Worm (Caenorhabditis elegans) whole organism, late embryonic: ENCODE results near the gene vab-15.

ENCODE experiments used
- C08G9.2 ChIP-seq: sonication (generic microtip); optimal IDR thresholded peaks from 2 replicates; lab custom pipeline; 2016; ENCODE audit warnings: mild to moderate bottlenecking, missing genetic modification characterization, moderate library complexity, missing compliant biosample characterization
- C38D4.7 ChIP-seq: fragments of 200-800 bp; sonication (Bioruptor generic); optimal IDR thresholded peaks from 2 replicates; lab custom pipeline; 2018; ENCODE audit warnings: mild to moderate bottlenecking, missing genetic modification characterization, moderate library complexity, missing compliant biosample characterization
- ceh-19 ChIP-seq: fragments of 200-800 bp; sonication (Bioruptor generic); optimal IDR thresholded peaks from 2 replicates; lab custom pipeline; 2018; ENCODE audit warnings: mild to moderate bottlenecking, missing genetic modification characterization, missing compliant biosample characterization
- ceh-22 ChIP-seq: sonication (generic microtip); optimal IDR thresholded peaks from 2 replicates; lab custom pipeline; 2017; ENCODE audit warnings: missing biosample characterization, missing genetic modification characterization
- ceh-34 ChIP-seq: sonication (generic microtip); optimal IDR thresholded peaks from 2 replicates; lab custom pipeline; 2016; ENCODE audit warnings: mild to moderate bottlenecking, missing genetic modification characterization, missing compliant biosample characterization
- ceh-48 ChIP-seq: sonication (generic microtip); optimal IDR thresholded peaks from 2 replicates; lab custom pipeline; 2016; ENCODE audit warnings: missing genetic modification characterization, inconsistent platforms, missing compliant biosample characterization
- che-1 ChIP-seq: sonication (generic microtip); optimal IDR thresholded peaks from 2 replicates; lab custom pipeline; 2016; ENCODE audit warnings: mild to moderate bottlenecking, missing genetic modification characterization, missing compliant biosample characterization
- dve-1 ChIP-seq: sonication (generic microtip); optimal IDR thresholded peaks from 2 replicates; lab custom pipeline; 2017; ENCODE audit warnings: antibody characterized with exemption, mild to moderate bottlenecking, missing genetic modification characterization, missing compliant biosample characterization
- ets-4 ChIP-seq: sonication (generic microtip); optimal IDR thresholded peaks from 2 replicates; lab custom pipeline; 2016; ENCODE audit warnings: missing genetic modification characterization, missing compliant biosample characterization
- eyg-1 ChIP-seq: sonication (generic microtip); optimal IDR thresholded peaks from 2 replicates; lab custom pipeline; 2016; ENCODE audit warnings: missing genotype, missing genetic modification characterization, missing compliant biosample characterization
- fax-1 ChIP-seq: sonication (generic microtip); optimal IDR thresholded peaks from 2 replicates; lab custom pipeline; 2016; ENCODE audit warnings: missing genotype, missing genetic modification characterization, missing compliant biosample characterization
- fkh-6 ChIP-seq: sonication (generic microtip); optimal IDR thresholded peaks from 2 replicates; lab custom pipeline; 2016; ENCODE audit warnings: missing genetic modification characterization, missing compliant biosample characterization
- hlh-8 ChIP-seq: sonication (generic microtip); optimal IDR thresholded peaks from 2 replicates; lab custom pipeline; 2016; ENCODE audit warnings: missing genotype, missing genetic modification characterization, missing compliant biosample characterization
- lim-6 ChIP-seq: sonication (generic microtip); optimal IDR thresholded peaks from 2 replicates; lab custom pipeline; 2016; ENCODE audit warnings: missing genetic modification characterization, missing compliant biosample characterization
- lin-11 ChIP-seq: fragments of 200-800 bp; sonication (Bioruptor generic); optimal IDR thresholded peaks from 2 replicates; lab custom pipeline; 2018; ENCODE audit warnings: mild to moderate bottlenecking, missing genetic modification characterization, missing compliant biosample characterization
- madf-2 ChIP-seq: sonication (generic microtip); optimal IDR thresholded peaks from 2 replicates; lab custom pipeline; 2017; ENCODE audit warnings: missing genetic modification characterization, missing compliant biosample characterization
- mec-3 ChIP-seq: sonication (generic microtip); optimal IDR thresholded peaks from 2 replicates; lab custom pipeline; 2016; ENCODE audit warnings: borderline replicate concordance, missing genetic modification characterization, missing compliant biosample characterization
- nfya-1 ChIP-seq: sonication (generic microtip); optimal IDR thresholded peaks from 2 replicates; lab custom pipeline; 2017; ENCODE audit warnings: missing genetic modification characterization, mild to moderate bottlenecking, missing compliant biosample characterization, antibody characterized with exemption, moderate library complexity
- nhr-11 ChIP-seq: fragments of 150-350 bp; optimal IDR thresholded peaks from 2 replicates; lab custom pipeline; 2014; ENCODE audit warnings: missing biosample characterization, missing genetic modification characterization
- nhr-232 ChIP-seq: sonication (generic microtip); optimal IDR thresholded peaks from 2 replicates; lab custom pipeline; 2016; ENCODE audit warnings: missing genetic modification characterization, missing compliant biosample characterization
- odd-2 ChIP-seq: sonication (generic microtip); optimal IDR thresholded peaks from 2 replicates; lab custom pipeline; 2017; ENCODE audit warnings: antibody characterized with exemption, mild to moderate bottlenecking, missing genetic modification characterization, missing compliant biosample characterization
- pat-9 ChIP-seq: fragments of 200-800 bp; sonication (Bioruptor generic); optimal IDR thresholded peaks from 2 replicates; lab custom pipeline; 2018; ENCODE audit warnings: mild to moderate bottlenecking, missing genetic modification characterization, moderate library complexity, missing compliant biosample characterization
- pax-1 ChIP-seq: fragments of 150-350 bp; optimal IDR thresholded peaks from 2 replicates; lab custom pipeline; 2014; ENCODE audit warnings: missing biosample characterization, missing genetic modification characterization
- pha-2 ChIP-seq: sonication (generic microtip); optimal IDR thresholded peaks from 2 replicates; lab custom pipeline; 2017; ENCODE audit warnings: mild to moderate bottlenecking, missing genetic modification characterization, missing compliant biosample characterization
- pqm-1 ChIP-seq: sonication (generic microtip); optimal IDR thresholded peaks from 2 replicates; lab custom pipeline; 2016; ENCODE audit warnings: missing genetic modification characterization, missing compliant biosample characterization
- rnt-1 ChIP-seq: sonication (generic microtip); optimal IDR thresholded peaks from 2 replicates; lab custom pipeline; 2016; ENCODE audit warnings: missing genetic modification characterization, missing compliant biosample characterization
- sdc-2 ChIP-seq: sonication (generic microtip); optimal IDR thresholded peaks from 2 replicates; lab custom pipeline; 2016; ENCODE audit warnings: missing genotype, missing genetic modification characterization, missing compliant biosample characterization
- sox-4 ChIP-seq: sonication (generic microtip); optimal IDR thresholded peaks from 2 replicates; lab custom pipeline; 2017; ENCODE audit warnings: mild to moderate bottlenecking, missing genetic modification characterization, inconsistent platforms, missing compliant biosample characterization
- syd-9 ChIP-seq: sonication (generic microtip); optimal IDR thresholded peaks from 2 replicates; lab custom pipeline; 2016; ENCODE audit warnings: mild to moderate bottlenecking, missing genetic modification characterization, moderate library complexity, missing compliant biosample characterization
- ttx-3 ChIP-seq: sonication (generic microtip); optimal IDR thresholded peaks from 2 replicates; lab custom pipeline; 2016; ENCODE audit warnings: missing genetic modification reagents, missing genetic modification characterization, missing compliant biosample characterization
- unc-55 ChIP-seq: sonication (generic microtip); optimal IDR thresholded peaks from 2 replicates; lab custom pipeline; 2017; ENCODE audit warnings: missing biosample characterization, missing genetic modification reagents, missing genetic modification characterization

Gene vab-15

DNA sequence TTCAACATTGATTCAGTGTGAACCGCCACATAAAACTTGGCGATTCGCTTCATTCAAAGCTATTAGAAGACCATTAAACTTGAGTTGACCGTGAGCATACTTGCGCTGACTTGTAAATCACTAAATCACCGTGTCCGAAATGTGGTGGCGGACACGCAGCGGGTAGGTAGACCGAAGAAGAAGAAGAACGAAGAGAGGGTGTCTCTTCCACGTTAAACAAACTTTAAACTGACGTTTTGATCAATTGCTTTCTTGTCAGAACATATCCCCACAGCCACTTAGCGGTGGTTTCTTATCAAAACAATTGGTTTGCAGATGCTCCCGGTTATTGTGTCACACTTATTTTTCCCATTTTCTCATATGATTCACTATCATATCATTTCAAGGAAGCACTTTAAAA, 3.5 kb upstream of the vab-15 start:
- TF ChIP-seq unc-55 (GFP tag; lab: Kevin White, UChicago), result peak; percentile 53
- no peak for TF ChIP-seq nhr-232 (tag; lab: Kevin White, UChicago)
- no peak for TF ChIP-seq fax-1 (tag; lab: Kevin White, UChicago)
- no peak for TF ChIP-seq lim-6 (tag; lab: Kevin White, UChicago)
- no peak for TF ChIP-seq C38D4.7 (GFP tag; lab: Kevin White, UChicago)

DNA sequence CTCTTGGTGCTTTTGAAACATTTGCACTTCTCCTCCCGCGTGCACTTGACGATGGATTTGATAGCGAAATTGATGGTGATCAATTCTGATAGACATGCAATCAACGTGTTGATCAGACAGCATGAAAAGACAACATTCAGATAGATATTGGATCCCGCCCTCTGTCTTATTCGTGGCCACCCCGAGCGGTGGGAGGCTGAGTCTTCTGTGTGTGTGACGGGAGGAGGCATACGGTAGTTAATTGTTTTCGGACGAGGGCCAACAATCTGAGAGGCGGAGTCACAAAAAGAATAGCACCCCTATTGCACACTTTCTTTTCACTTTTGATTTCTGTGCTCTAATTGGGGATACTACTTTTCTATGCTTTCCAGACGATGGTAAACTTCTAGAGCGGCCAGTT, 1.2 kb upstream of the vab-15 start:
- TF ChIP-seq sdc-2 (tag; lab: Kevin White, UChicago) (no peak), syd-9 (no peak), ttx-3 (tag; lab: Kevin White, UChicago) (no peak), eyg-1 (tag; lab: Kevin White, UChicago) (no peak), che-1 (tag; lab: Kevin White, UChicago) (no peak), nfya-1 (tag; lab: Kevin White, UChicago) (peak; percentile 27), pax-1 (tag; lab: Kevin White, UChicago) (no peak), unc-55 (GFP tag; lab: Kevin White, UChicago) (peak; percentile 14)

DNA sequence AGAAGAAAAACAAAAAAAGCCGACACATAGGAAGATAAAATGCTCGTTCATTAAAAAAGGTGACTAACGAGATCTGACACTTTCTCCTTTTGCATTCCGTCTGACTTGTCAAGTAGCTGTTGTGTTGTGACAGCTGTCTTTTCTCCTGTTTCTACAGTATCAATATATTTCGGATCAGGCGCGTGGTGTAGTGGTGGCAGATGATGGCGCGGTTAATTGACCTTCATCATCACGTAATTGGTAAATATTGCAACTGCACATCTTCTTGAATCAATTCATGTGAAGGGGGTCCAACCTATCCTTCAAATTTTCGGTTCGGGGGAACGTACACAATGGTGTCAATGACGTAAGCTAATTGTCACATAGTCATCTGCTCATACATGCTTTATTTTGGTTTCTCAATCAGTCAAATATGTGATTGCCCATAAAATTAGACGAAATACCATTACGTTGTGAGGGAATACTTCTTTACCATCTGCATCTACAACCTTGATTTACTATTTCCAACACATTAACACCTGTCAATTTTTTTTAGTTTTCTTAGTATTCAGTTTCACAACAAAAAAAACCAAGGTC, 1.2 kb downstream of the vab-15 start:
- TF ChIP-seq lin-11, result no peak
- TF ChIP-seq ceh-22 (tag; lab: Kevin White, UChicago), result no peak
- TF ChIP-seq madf-2 (tag; lab: Kevin White, UChicago), result no peak
- no peak for TF ChIP-seq C08G9.2
- no peak for TF ChIP-seq pha-2 (tag; lab: Kevin White, UChicago)
- TF ChIP-seq, all 69 proteins: peak for 0

DNA sequence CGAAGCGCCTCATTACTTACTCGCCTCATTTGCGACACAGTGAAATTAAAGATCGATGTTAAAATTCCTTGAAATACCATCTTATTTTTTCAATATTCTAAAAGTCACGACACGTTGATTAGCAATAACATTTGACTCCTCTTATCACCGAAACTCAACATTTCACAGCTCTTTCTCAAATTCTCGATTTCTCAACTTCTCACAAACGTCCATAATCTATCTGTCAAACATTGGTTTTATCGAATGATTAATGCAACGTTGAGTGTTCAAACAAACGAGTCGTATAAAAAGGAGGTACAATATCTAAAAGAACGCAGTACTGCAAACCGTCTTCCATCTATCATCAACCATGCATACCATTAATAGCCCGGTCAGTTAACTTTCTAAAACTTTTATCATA, 3.2 kb downstream of the vab-15 start, which contains the start of gene lec-8:
Gene lec-8, plus strand, starts transcription at position 314 of the 400 bp plus-strand sequence.
- TF ChIP-seq sdc-2 (tag; lab: Kevin White, UChicago) (no peak), unc-55 (GFP tag; lab: Kevin White, UChicago) (no peak), nhr-11 (no peak), ceh-34 (tag; lab: Kevin White, UChicago) (no peak), sox-4 (tag; lab: Kevin White, UChicago) (no peak), odd-2 (tag; lab: Kevin White, UChicago) (no peak), pat-9 (no peak), lin-11 (no peak), dve-1 (tag; lab: Kevin White, UChicago) (no peak), ets-4 (tag; lab: Kevin White, UChicago) (no peak), ceh-48 (no peak), lim-6 (tag; lab: Kevin White, UChicago) (no peak)

DNA sequence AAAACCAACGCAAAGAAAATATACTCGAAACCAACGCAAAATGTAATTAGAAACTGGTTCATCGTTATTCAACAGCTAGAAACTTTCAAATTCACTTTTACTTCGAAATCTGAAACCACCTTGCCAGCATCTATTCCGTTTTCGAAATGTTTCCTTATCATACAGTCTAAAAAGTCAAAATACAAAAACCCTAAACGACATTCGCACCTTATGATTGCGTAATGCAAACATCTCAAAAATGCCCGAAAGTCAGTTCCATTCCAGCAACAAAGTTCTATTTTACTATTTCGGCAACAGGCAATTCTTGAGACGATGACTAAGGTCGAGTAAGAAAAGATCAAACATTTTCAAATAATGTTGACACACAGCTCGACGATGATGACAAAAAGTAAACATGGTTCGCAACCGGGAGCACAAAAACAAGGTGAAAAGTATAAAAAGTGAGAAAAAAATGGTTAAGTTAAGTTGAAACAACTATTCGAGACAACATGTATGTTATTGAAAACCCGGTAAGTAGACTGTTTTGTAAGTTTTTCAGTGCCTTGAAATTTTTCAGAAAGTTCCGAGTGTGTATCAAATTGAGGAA, 4.8 kb downstream of the vab-15 start, which contains the start of gene lec-7:
Gene lec-7, plus strand, starts transcription at position 297 of the 586 bp plus-strand sequence.
- TF ChIP-seq madf-2 (tag; lab: Kevin White, UChicago) (no peak), pqm-1 (tag; lab: Kevin White, UChicago) (no peak), fkh-6 (tag; lab: Kevin White, UChicago) (no peak), eyg-1 (tag; lab: Kevin White, UChicago) (no peak), hlh-8 (tag; lab: Kevin White, UChicago) (no peak), ttx-3 (tag; lab: Kevin White, UChicago) (no peak), rnt-1 (tag; lab: Kevin White, UChicago) (no peak), ceh-48 (no peak), che-1 (tag; lab: Kevin White, UChicago) (no peak), mec-3 (no peak), C08G9.2 (no peak), ceh-19 (GFP tag; lab: Kevin White, UChicago) (no peak)
